Worm (Caenorhabditis elegans) whole organism, L1 larva: ENCODE data around the gene efl-2.

Experiments used
- C04F5.9 ChIP-seq: sonication (generic microtip); optimal IDR thresholded peaks from 2 replicates; lab custom pipeline; 2016; ENCODE audit warnings: missing genetic modification characterization, missing compliant biosample characterization
- C34B4.2 ChIP-seq: sonication (generic microtip); optimal IDR thresholded peaks from 2 replicates; lab custom pipeline; 2017; ENCODE audit warnings: mild to moderate bottlenecking, missing genetic modification characterization, missing compliant biosample characterization
- F16B12.6 ChIP-seq: fragments of 150-350 bp; optimal IDR thresholded peaks from 2 replicates; lab custom pipeline; 2014; ENCODE audit warnings: missing biosample characterization, missing genetic modification characterization
- aha-1 ChIP-seq: fragments of 150-350 bp; optimal IDR thresholded peaks from 2 replicates; lab custom pipeline; 2014; ENCODE audit warnings: missing biosample characterization, missing genetic modification characterization
- alr-1 ChIP-seq: fragments of 200-800 bp; sonication (Bioruptor generic); optimal IDR thresholded peaks from 2 replicates; lab custom pipeline; 2018; ENCODE audit warnings: borderline replicate concordance, mild to moderate bottlenecking, missing genetic modification characterization, missing compliant biosample characterization
- aly-2 ChIP-seq: fragments of 150-350 bp; optimal IDR thresholded peaks from 2 replicates; lab custom pipeline; 2014; ENCODE audit warnings: missing biosample characterization, missing genetic modification characterization
- ama-1 ChIP-seq: fragments of 150-350 bp; optimal IDR thresholded peaks from 2 replicates; lab custom pipeline; 2014
- blmp-1 ChIP-seq: fragments of 150-350 bp; optimal IDR thresholded peaks from 2 replicates; lab custom pipeline; 2014; ENCODE audit warnings: missing biosample characterization, missing genetic modification characterization
- ceh-63 ChIP-seq: fragments of 200-800 bp; sonication (Bioruptor generic); optimal IDR thresholded peaks from 2 replicates; lab custom pipeline; 2018; ENCODE audit warnings: mild to moderate bottlenecking, missing genetic modification characterization, missing compliant biosample characterization
- ceh-8 ChIP-seq: fragments of 200-800 bp; sonication (Bioruptor generic); optimal IDR thresholded peaks from 2 replicates; lab custom pipeline; 2018; ENCODE audit warnings: mild to moderate bottlenecking, missing genetic modification characterization, moderate library complexity, missing compliant biosample characterization
- ceh-82 ChIP-seq, 3 experiments: fragments of 150-350 bp in 1 of 3; sonication (generic microtip) in 2 of 3; optimal IDR thresholded peaks; 2 replicates each; lab custom pipeline; 2014 to 2017; ENCODE audit warnings: missing biosample characterization in 3 of 3, missing genetic modification characterization in 3 of 3
- ceh-88 ChIP-seq: fragments of 200-800 bp; sonication (Bioruptor generic); IDR thresholded peaks from 2 replicates; pipeline ENCODE4 v1.3.6; 2022; ENCODE audit warnings: missing genetic modification characterization, missing compliant biosample characterization
- ces-1 ChIP-seq: fragments of 150-350 bp; optimal IDR thresholded peaks from 2 replicates; lab custom pipeline; 2014; ENCODE audit warnings: missing biosample characterization, missing genetic modification reagents, missing genetic modification characterization
- dpl-1 ChIP-seq, 3 experiments: fragments of 150-350 bp in 2 of 3; sonication (generic microtip) in 1 of 3; optimal IDR thresholded peaks; 2 replicates each; lab custom pipeline; 2014 to 2017; ENCODE audit warnings: missing biosample characterization in 3 of 3, missing genetic modification characterization in 3 of 3, missing genetic modification reagents in 3 of 3
- efl-3 ChIP-seq: fragments of 200-800 bp; sonication (Bioruptor generic); optimal IDR thresholded peaks from 2 replicates; lab custom pipeline; 2018; ENCODE audit warnings: mild to moderate bottlenecking, missing genetic modification characterization, missing compliant biosample characterization
- egl-13 ChIP-seq: sonication (generic microtip); optimal IDR thresholded peaks from 2 replicates; lab custom pipeline; 2016; ENCODE audit warnings: missing genotype, missing genetic modification reagents, missing genetic modification characterization, missing compliant biosample characterization
- elt-2 ChIP-seq: sonication (generic microtip); optimal IDR thresholded peaks from 2 replicates; lab custom pipeline; 2016; ENCODE audit warnings: missing genetic modification characterization, mild to moderate bottlenecking, inconsistent platforms, missing compliant biosample characterization, missing genetic modification reagents
- fkh-10 ChIP-seq: sonication (generic microtip); optimal IDR thresholded peaks from 2 replicates; lab custom pipeline; 2017; ENCODE audit warnings: missing biosample characterization, missing genetic modification reagents, missing genetic modification characterization
- fkh-4 ChIP-seq: sonication (generic microtip); optimal IDR thresholded peaks from 2 replicates; lab custom pipeline; 2016; ENCODE audit warnings: missing compliant biosample characterization, missing genetic modification characterization, borderline replicate concordance
- fkh-8 ChIP-seq: sonication (generic microtip); optimal IDR thresholded peaks from 2 replicates; lab custom pipeline; 2016; ENCODE audit warnings: mild to moderate bottlenecking, missing genetic modification characterization, missing compliant biosample characterization
- fos-1 ChIP-seq: fragments of 150-350 bp; optimal IDR thresholded peaks from 2 replicates; lab custom pipeline; 2014; ENCODE audit warnings: missing biosample characterization, missing genetic modification characterization
- hpl-2 ChIP-seq: fragments of 150-350 bp; optimal IDR thresholded peaks from 2 replicates; lab custom pipeline; 2014; ENCODE audit warnings: missing biosample characterization, missing genetic modification reagents, missing genetic modification characterization
- lin-13 ChIP-seq: fragments of 150-350 bp; optimal IDR thresholded peaks from 2 replicates; lab custom pipeline; 2014; ENCODE audit warnings: missing biosample characterization, missing genetic modification reagents, missing genetic modification characterization
- lin-14 ChIP-seq: fragments of 200-800 bp; sonication (Bioruptor generic); optimal IDR thresholded peaks from 2 replicates; lab custom pipeline; 2018; ENCODE audit warnings: mild to moderate bottlenecking, missing genetic modification characterization, moderate library complexity, missing compliant biosample characterization
- lin-39 ChIP-seq: fragments of 150-350 bp; optimal IDR thresholded peaks from 2 replicates; lab custom pipeline; 2014; ENCODE audit warnings: missing biosample characterization, missing genetic modification reagents, missing genetic modification characterization
- lsy-2 ChIP-seq, 2 experiments: fragments of 150-350 bp; optimal IDR thresholded peaks; 2 replicates each; lab custom pipeline; 2014; ENCODE audit warnings: missing biosample characterization in 2 of 2, missing genetic modification characterization in 2 of 2
- mab-9 ChIP-seq: fragments of 200-800 bp; sonication (Bioruptor generic); IDR thresholded peaks from 2 replicates; pipeline ENCODE4 v1.3.6; 2022; ENCODE audit warnings: missing genetic modification reagents, missing genetic modification characterization, missing compliant biosample characterization
- mdl-1 ChIP-seq, 2 experiments: fragments of 150-350 bp; optimal IDR thresholded peaks; 2 replicates each; lab custom pipeline; 2014 to 2017; ENCODE audit warnings: missing biosample characterization in 2 of 2, missing genetic modification characterization in 2 of 2, inconsistent platforms in 1 of 2
- mef-2 ChIP-seq: fragments of 150-350 bp; optimal IDR thresholded peaks from 2 replicates; lab custom pipeline; 2014; ENCODE audit warnings: missing biosample characterization, missing genetic modification characterization
- mep-1 ChIP-seq: fragments of 150-350 bp; optimal IDR thresholded peaks from 2 replicates; lab custom pipeline; 2014; ENCODE audit warnings: missing biosample characterization, missing genetic modification characterization
- nhr-11 ChIP-seq: fragments of 150-350 bp; optimal IDR thresholded peaks from 2 replicates; lab custom pipeline; 2014; ENCODE audit warnings: missing biosample characterization, missing genetic modification characterization
- nhr-12 ChIP-seq: sonication (generic microtip); optimal IDR thresholded peaks from 2 replicates; lab custom pipeline; 2017; ENCODE audit warnings: missing biosample characterization, missing genetic modification characterization
- nhr-237 ChIP-seq: fragments of 150-350 bp; optimal IDR thresholded peaks from 2 replicates; lab custom pipeline; 2014; ENCODE audit warnings: missing biosample characterization, missing genetic modification characterization
- nhr-47 ChIP-seq: sonication (generic microtip); optimal IDR thresholded peaks from 2 replicates; lab custom pipeline; 2016; ENCODE audit warnings: mild to moderate bottlenecking, missing genetic modification characterization, moderate library complexity, missing compliant biosample characterization
- nhr-77 ChIP-seq: fragments of 150-350 bp; optimal IDR thresholded peaks from 2 replicates; lab custom pipeline; 2014; ENCODE audit warnings: missing biosample characterization, missing genetic modification characterization
- nhr-84 ChIP-seq: sonication (generic microtip); optimal IDR thresholded peaks from 2 replicates; lab custom pipeline; 2017; ENCODE audit warnings: missing biosample characterization, missing genetic modification characterization
- nhr-85 ChIP-seq: sonication (generic microtip); peaks from one replicate; lab custom pipeline; 2016; ENCODE audit warnings: missing genetic modification characterization, inconsistent platforms, missing compliant biosample characterization
- nhr-90 ChIP-seq: sonication (generic microtip); optimal IDR thresholded peaks from 2 replicates; lab custom pipeline; 2016; ENCODE audit warnings: mild to moderate bottlenecking, missing genetic modification characterization, missing compliant biosample characterization; ENCODE audit not compliant: poor library complexity
- pax-3 ChIP-seq: fragments of 200-800 bp; sonication (Bioruptor generic); optimal IDR thresholded peaks from 2 replicates; lab custom pipeline; 2018; ENCODE audit warnings: mild to moderate bottlenecking, missing genetic modification characterization, moderate library complexity, missing compliant biosample characterization
- skn-1 ChIP-seq: fragments of 150-350 bp; optimal IDR thresholded peaks from 2 replicates; lab custom pipeline; 2014; ENCODE audit warnings: missing biosample characterization, missing genetic modification characterization
- snpc-4 ChIP-seq: fragments of 150-350 bp; optimal IDR thresholded peaks from 2 replicates; lab custom pipeline; 2014; ENCODE audit warnings: missing biosample characterization, missing genetic modification characterization
- sox-4 ChIP-seq: sonication (generic microtip); optimal IDR thresholded peaks from 2 replicates; lab custom pipeline; 2016; ENCODE audit warnings: missing genetic modification characterization, missing compliant biosample characterization
- sptf-1 ChIP-seq: fragments of 150-350 bp; optimal IDR thresholded peaks from 2 replicates; lab custom pipeline; 2014; ENCODE audit warnings: missing biosample characterization, missing genetic modification characterization
- sup-37 ChIP-seq: fragments of 200-800 bp; sonication (Bioruptor generic); optimal IDR thresholded peaks from 2 replicates; lab custom pipeline; 2018; ENCODE audit warnings: mild to moderate bottlenecking, missing genetic modification characterization, missing compliant biosample characterization
- swsn-7 ChIP-seq: sonication (generic microtip); optimal IDR thresholded peaks from 2 replicates; lab custom pipeline; 2016; ENCODE audit warnings: missing genetic modification characterization, missing compliant biosample characterization
- tlp-1 ChIP-seq: fragments of 150-350 bp; optimal IDR thresholded peaks from 2 replicates; lab custom pipeline; 2014; ENCODE audit warnings: missing biosample characterization, missing genetic modification characterization
- unc-130 ChIP-seq: fragments of 150-350 bp; optimal IDR thresholded peaks from 2 replicates; lab custom pipeline; 2017; ENCODE audit warnings: missing biosample characterization, missing genetic modification characterization, inconsistent platforms
- unc-30 ChIP-seq: sonication (generic microtip); optimal IDR thresholded peaks from 2 replicates; lab custom pipeline; 2017; ENCODE audit warnings: missing biosample characterization, missing genetic modification characterization
- unc-62 ChIP-seq: fragments of 150-350 bp; optimal IDR thresholded peaks from 2 replicates; lab custom pipeline; 2014; ENCODE audit warnings: missing biosample characterization, missing genetic modification reagents, missing genetic modification characterization
- unc-86 ChIP-seq: sonication (generic microtip); optimal IDR thresholded peaks from 2 replicates; lab custom pipeline; 2016; ENCODE audit warnings: missing genetic modification characterization, missing compliant biosample characterization
- unc-98 ChIP-seq: fragments of 200-800 bp; sonication (Bioruptor generic); IDR thresholded peaks from 2 replicates; pipeline ENCODE4 v1.3.6; 2022; ENCODE audit warnings: missing genetic modification characterization, missing compliant biosample characterization
- zip-4 ChIP-seq: fragments of 200-800 bp; sonication (Bioruptor generic); optimal IDR thresholded peaks from 2 replicates; lab custom pipeline; 2018; ENCODE audit warnings: mild to moderate bottlenecking, missing genetic modification characterization, moderate library complexity, missing compliant biosample characterization
- ztf-11 ChIP-seq, 2 experiments: sonication (generic microtip); optimal IDR thresholded peaks; 2 replicates each; lab custom pipeline; 2016 to 2017; ENCODE audit warnings: missing genetic modification characterization in 2 of 2, missing biosample characterization in 1 of 2, missing compliant biosample characterization in 1 of 2
- ztf-4 ChIP-seq: fragments of 150-350 bp; optimal IDR thresholded peaks from 2 replicates; lab custom pipeline; 2014; ENCODE audit warnings: missing biosample characterization, missing genetic modification characterization

efl-2 gene

ce11 chrII:13447668-13448067, 41.7 kb downstream of the efl-2 start (continued):
- peak; percentile 77 for TF ChIP-seq nhr-237 (tag; lab: Kevin White, UChicago)
- TF ChIP-seq fkh-4: no peak
- no peak for TF ChIP-seq tlp-1 (tag; lab: Kevin White, UChicago)
- TF ChIP-seq egl-13: no peak
- no peak for TF ChIP-seq nhr-12 (tag; lab: Kevin White, UChicago)
- 0 out of 2 replicates have a peak, but pooled peaks have one; percentile 14 for TF ChIP-seq ceh-88 (GFP tag; lab: Robert Waterston, UW)
- peak; percentile 77 to 83 (median 79) for TF ChIP-seq dpl-1 (GFP tag; optimal IDR thresholded peaks at IDR 0.05; lab: Kevin White, UChicago)
- TF ChIP-seq nhr-11 (tag; lab: Kevin White, UChicago): peak; percentile 76
- TF ChIP-seq elt-2: peak; percentile 1
- TF ChIP-seq lin-13 (GFP tag; lab: Kevin White, UChicago): peak; percentile 92
- TF ChIP-seq lin-14 (GFP tag; lab: Kevin White, UChicago): peak; percentile 99
- TF ChIP-seq unc-86 (tag; lab: Kevin White, UChicago): peak; percentile 83
- TF ChIP-seq blmp-1 (tag; lab: Kevin White, UChicago): peak; percentile 71
- peak; percentile 6 for TF ChIP-seq C04F5.9
- peak; percentile 97 for TF ChIP-seq fkh-8
- TF ChIP-seq hpl-2: peak; percentile 39
- TF ChIP-seq aly-2: no peak
- peak; percentile 66 for TF ChIP-seq sox-4 (tag; lab: Kevin White, UChicago)
- TF ChIP-seq unc-30 (tag; lab: Kevin White, UChicago): no peak
- TF ChIP-seq mep-1: peak; percentile 96
- no peak for TF ChIP-seq unc-98
- peak; percentile 64 for TF ChIP-seq nhr-90
- no peak for TF ChIP-seq mab-9
- peak; percentile 87 for TF ChIP-seq unc-130 (tag; lab: Kevin White, UChicago)
- TF ChIP-seq mef-2 (tag; lab: Kevin White, UChicago): peak; percentile 36
- no peak for TF ChIP-seq ztf-11 (tag; optimal IDR thresholded peaks at IDR 0.05; lab: Kevin White, UChicago)
- TF ChIP-seq F16B12.6 (tag; lab: Kevin White, UChicago): peak; percentile 75
- no peak for TF ChIP-seq sptf-1 (tag; lab: Kevin White, UChicago)
- TF ChIP-seq ama-1 (lab: Kevin White, UChicago): peak; percentile 44
- peak; percentile 15 for TF ChIP-seq lin-39 (tag; lab: Kevin White, UChicago)
- peak; percentile 82 for TF ChIP-seq swsn-7 (tag; lab: Kevin White, UChicago)
- no peak for TF ChIP-seq C34B4.2
- TF ChIP-seq nhr-47 (tag; lab: Kevin White, UChicago): peak; percentile 88
- TF ChIP-seq nhr-84 (tag; lab: Kevin White, UChicago): no peak
- TF ChIP-seq snpc-4 (tag; lab: Kevin White, UChicago): peak; percentile 86
- no peak for TF ChIP-seq efl-3
- TF ChIP-seq mdl-1 (tag; optimal IDR thresholded peaks at IDR 0.05; lab: Kevin White, UChicago): peak in 1 of 2 experiments; percentile 92
- TF ChIP-seq skn-1: peak; percentile 93
- no peak for TF ChIP-seq sup-37 (GFP tag; lab: Kevin White, UChicago)
- peak; percentile 74 for TF ChIP-seq nhr-77
- TF ChIP-seq fkh-10 (GFP tag; lab: Kevin White, UChicago): peak; percentile 77
- peak; percentile 38 for TF ChIP-seq aha-1 (tag; lab: Kevin White, UChicago)
- TF ChIP-seq nhr-85 (tag; lab: Kevin White, UChicago): peak; percentile 86
- peak; percentile 81 for TF ChIP-seq fos-1 (tag; lab: Kevin White, UChicago)
- TF ChIP-seq unc-62 (GFP tag; lab: Kevin White, UChicago): peak; percentile 31
- TF ChIP-seq zip-4 (GFP tag; lab: Kevin White, UChicago): no peak
- peak; percentile 46 for TF ChIP-seq ztf-4 (tag; lab: Kevin White, UChicago)
- peak; percentile 83 to 93 for TF ChIP-seq lsy-2 (tag; optimal IDR thresholded peaks at IDR 0.05; lab: Kevin White, UChicago)
- no peak for TF ChIP-seq ceh-8 (GFP tag; lab: Kevin White, UChicago)
- TF ChIP-seq ceh-63 (GFP tag; lab: Kevin White, UChicago): no peak
- TF ChIP-seq alr-1 (tag; lab: Kevin White, UChicago): no peak
- TF ChIP-seq ceh-82 (tag; optimal IDR thresholded peaks at IDR 0.05; lab: Kevin White, UChicago): peak; percentile 33 to 90 (median 62)
- TF ChIP-seq pax-3: peak; percentile 40
- TF ChIP-seq ces-1 (GFP tag; lab: Kevin White, UChicago): no peak
